Fruit fly (Drosophila melanogaster) whole organism, pupa: Measurements from ENCODE around the gene Crk.

Experiments used
- CG10348 ChIP-seq: fragments of 200-800 bp; sonication (Bioruptor generic); IDR thresholded peaks from 2 replicates; pipeline ENCODE4 v1.3.6; 2022; ENCODE audit warnings: missing biosample characterization, missing genetic modification characterization
- CG12605 ChIP-seq: fragments of 200-800 bp; sonication (Bioruptor generic); IDR thresholded peaks from 2 replicates; pipeline ENCODE4 v1.3.6; 2022; ENCODE audit warnings: missing biosample characterization, missing genetic modification characterization
- CG13204 ChIP-seq: fragments of 200-800 bp; sonication (Bioruptor generic); optimal IDR thresholded peaks from 2 replicates; lab custom pipeline; 2018; ENCODE audit warnings: missing biosample characterization, mild to moderate bottlenecking, missing genetic modification characterization, moderate library complexity
- CG14655 ChIP-seq: fragments of 200-800 bp; sonication (Bioruptor generic); optimal IDR thresholded peaks from 3 replicates; lab custom pipeline; 2017; ENCODE audit warnings: mild to moderate bottlenecking, missing biosample characterization, missing genetic modification reagents, missing genetic modification characterization
- CG15710 ChIP-seq: fragments of 200-800 bp; sonication (Bioruptor generic); optimal IDR thresholded peaks from 2 replicates; lab custom pipeline; 2018; ENCODE audit warnings: missing biosample characterization, mild to moderate bottlenecking, missing genetic modification characterization, moderate library complexity
- CG17806 ChIP-seq: fragments of 200-800 bp; sonication (Bioruptor generic); optimal IDR thresholded peaks from 2 replicates; lab custom pipeline; 2018; ENCODE audit warnings: missing biosample characterization, mild to moderate bottlenecking, missing genetic modification characterization, moderate library complexity
- CG32121 ChIP-seq: fragments of 200-800 bp; sonication (Bioruptor generic); IDR thresholded peaks from 2 replicates; pipeline ENCODE4 v1.3.6; 2022; ENCODE audit warnings: missing biosample characterization, missing genetic modification characterization
- CG34367 ChIP-seq: fragments of 200-800 bp; sonication (Bioruptor generic); optimal IDR thresholded peaks from 2 replicates; lab custom pipeline; 2018; ENCODE audit warnings: missing biosample characterization, mild to moderate bottlenecking, missing genetic modification characterization
- CG4496 ChIP-seq: fragments of 200-800 bp; sonication (Bioruptor generic); IDR thresholded peaks from 3 replicates; pipeline ENCODE4 v1.3.6; 2022; ENCODE audit warnings: missing biosample characterization, missing genetic modification characterization
- CG8159 ChIP-seq: fragments of 200-800 bp; sonication (Bioruptor generic); optimal IDR thresholded peaks from 3 replicates; lab custom pipeline; 2018; ENCODE audit warnings: missing biosample characterization, mild to moderate bottlenecking, missing genetic modification characterization, moderate library complexity
- CG8301 ChIP-seq: fragments of 200-800 bp; sonication (Bioruptor generic); optimal IDR thresholded peaks from 2 replicates; lab custom pipeline; 2018; ENCODE audit warnings: missing biosample characterization, mild to moderate bottlenecking, missing genetic modification characterization
- CG9948 ChIP-seq: fragments of 200-800 bp; sonication (Bioruptor generic); optimal IDR thresholded peaks from 2 replicates; lab custom pipeline; 2018; ENCODE audit warnings: missing biosample characterization, mild to moderate bottlenecking, missing genetic modification characterization, moderate library complexity
- D1 ChIP-seq: fragments of 200-800 bp; sonication (Bioruptor generic); optimal IDR thresholded peaks from 2 replicates; lab custom pipeline; 2018; ENCODE audit warnings: missing biosample characterization, mild to moderate bottlenecking, missing genetic modification characterization, moderate library complexity
- EcR ChIP-seq: fragments of 200-800 bp; sonication (Bioruptor generic); optimal IDR thresholded peaks from 3 replicates; lab custom pipeline; 2019; ENCODE audit warnings: missing biosample characterization, missing genetic modification characterization, mild to moderate bottlenecking, moderate library complexity, missing genetic modification reagents
- Ets98B ChIP-seq: fragments of 200-800 bp; sonication (Bioruptor generic); IDR thresholded peaks from 2 replicates; pipeline ENCODE4 v1.3.6; 2022; ENCODE audit warnings: missing biosample characterization, missing genetic modification characterization
- Pif1A ChIP-seq: fragments of 200-800 bp; sonication (Bioruptor generic); optimal IDR thresholded peaks from 3 replicates; lab custom pipeline; 2016; ENCODE audit warnings: missing biosample characterization, missing genetic modification characterization
- Pif1B ChIP-seq: fragments of 200-800 bp; sonication (Bioruptor generic); optimal IDR thresholded peaks from 3 replicates; lab custom pipeline; 2016; ENCODE audit warnings: missing biosample characterization, missing genetic modification characterization
- Snoo ChIP-seq: fragments of 200-800 bp; sonication (Bioruptor generic); optimal IDR thresholded peaks from 3 replicates; lab custom pipeline; 2017; ENCODE audit warnings: missing biosample characterization, mild to moderate bottlenecking, missing genetic modification characterization, inconsistent platforms
- fd96Ca ChIP-seq: fragments of 200-800 bp; sonication (Bioruptor generic); IDR thresholded peaks from 3 replicates; pipeline ENCODE4 v1.3.6; 2022; ENCODE audit warnings: missing biosample characterization, missing genetic modification characterization
- gl ChIP-seq: fragments of 200-800 bp; sonication (Bioruptor generic); optimal IDR thresholded peaks from 2 replicates; lab custom pipeline; 2018; ENCODE audit warnings: missing biosample characterization, mild to moderate bottlenecking, missing genetic modification characterization
- rn ChIP-seq: fragments of 200-800 bp; sonication (Bioruptor generic); IDR thresholded peaks from 2 replicates; pipeline ENCODE4 v1.3.6; 2022; ENCODE audit warnings: missing biosample characterization, missing genetic modification characterization

Gene Crk

dm6 chr4:225824-226223 lies 15.8 kb downstream of the Crk start:
- TF ChIP-seq Pif1B (no peak), CG10348 (GFP tag; lab: Robert Waterston, UW) (no peak), Ets98B (GFP tag; lab: Robert Waterston, UW) (no peak), EcR (GFP tag; lab: Kevin White, UChicago) (no peak), fd96Ca (no peak), CG32121 (GFP tag; lab: Robert Waterston, UW) (no peak), rn (GFP tag; lab: Robert Waterston, UW) (no peak), CG4496 (GFP tag; lab: Robert Waterston, UW) (no peak), CG15710 (tag; lab: Kevin White, UChicago) (no peak), CG8301 (tag; lab: Kevin White, UChicago) (no peak), Snoo (tag; lab: Kevin White, UChicago) (peak; percentile 5), CG13204 (GFP tag; lab: Kevin White, UChicago) (no peak), CG14655 (GFP tag; lab: Kevin White, UChicago) (no peak), gl (tag; lab: Kevin White, UChicago) (peak; percentile 16), CG12605 (no peak), CG34367 (tag; lab: Kevin White, UChicago) (no peak), D1 (no peak), CG8159 (tag; lab: Kevin White, UChicago) (no peak), CG17806 (tag; lab: Kevin White, UChicago) (no peak), CG9948 (tag; lab: Kevin White, UChicago) (no peak), Pif1A (peak; percentile 6)

DNA sequence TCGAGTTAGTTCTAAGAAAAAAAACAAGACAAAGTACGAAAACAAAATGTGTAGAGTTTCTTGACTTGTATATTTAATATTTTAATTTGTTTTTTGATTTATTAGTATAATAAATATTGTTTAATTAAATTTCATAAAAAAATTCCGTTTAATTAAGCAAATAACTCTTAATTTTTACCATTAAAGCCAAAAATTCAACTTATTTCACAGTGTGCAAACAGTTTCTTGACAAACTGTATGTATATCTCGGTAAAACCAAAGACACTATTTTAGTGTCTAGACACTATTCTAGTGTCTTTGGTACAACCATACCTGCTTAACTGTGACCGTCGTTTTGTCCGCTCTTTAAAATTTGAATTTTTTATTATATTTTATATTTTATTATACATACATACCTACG lies 16.7 kb downstream of the Crk start:
- TF ChIP-seq gl (tag; lab: Kevin White, UChicago) (no peak), CG10348 (GFP tag; lab: Robert Waterston, UW) (no peak), CG9948 (tag; lab: Kevin White, UChicago) (no peak)

DNA sequence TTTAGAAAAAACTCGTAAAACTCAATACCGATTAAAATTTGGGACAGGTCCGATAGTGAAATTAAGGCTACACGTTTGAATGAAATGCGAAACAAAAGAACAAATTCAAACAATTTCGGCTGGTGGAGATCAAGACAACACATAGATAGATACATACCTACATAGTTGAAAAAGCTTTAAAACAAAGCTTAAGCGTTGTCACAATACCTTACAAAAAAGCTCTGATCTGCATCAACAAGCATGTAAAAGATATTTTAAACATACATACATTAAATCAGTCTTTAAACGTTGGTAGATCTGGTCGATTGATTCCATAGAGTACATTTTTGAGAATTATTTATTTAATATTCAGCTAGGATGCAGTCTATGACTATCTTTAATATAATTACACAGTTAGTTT lies 17.6 kb downstream of the Crk start, which contains the start of the genes CG31999 and yellow-h:
Gene CG31999 (minus strand): TSS at position 101 of the 400 bp plus-strand sequence.
Gene yellow-h (plus strand): TSS at position 275 of the 400 bp plus-strand sequence.
- no peak for TF ChIP-seq rn (GFP tag; lab: Robert Waterston, UW)
- no peak for TF ChIP-seq CG17806 (tag; lab: Kevin White, UChicago)
- no peak for TF ChIP-seq CG12605
- TF ChIP-seq Snoo (tag; lab: Kevin White, UChicago): no peak
- no peak for TF ChIP-seq gl (tag; lab: Kevin White, UChicago)
- TF ChIP-seq Ets98B (GFP tag; lab: Robert Waterston, UW): no peak
- no peak for TF ChIP-seq D1

DNA sequence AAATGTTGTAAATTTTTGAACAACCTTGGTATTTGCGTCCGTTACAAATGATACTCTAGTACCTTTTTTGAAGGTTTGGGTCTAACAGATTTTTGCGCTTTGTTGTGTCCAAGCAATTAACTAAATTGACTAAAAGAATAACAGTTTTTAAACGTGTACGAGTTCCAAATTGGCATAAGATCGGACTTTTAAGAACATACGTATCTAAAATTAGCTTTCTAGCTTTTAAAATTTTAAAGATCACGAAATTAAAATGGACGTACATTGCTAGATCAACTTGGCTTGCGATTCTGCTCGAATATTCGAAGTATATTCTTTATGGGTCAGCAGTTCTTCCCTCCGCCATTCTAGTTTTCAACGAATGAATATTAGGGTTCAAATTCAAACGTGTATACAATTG lies 20.4 kb downstream of the Crk start, which contains the start of gene CG1674:
Gene CG1674 (plus strand): TSS at position 301 of the 400 bp plus-strand sequence.
- no peak for TF ChIP-seq Pif1A
- no peak for TF ChIP-seq CG32121 (GFP tag; lab: Robert Waterston, UW)
- no peak for TF ChIP-seq CG9948 (tag; lab: Kevin White, UChicago)
- no peak for TF ChIP-seq CG15710 (tag; lab: Kevin White, UChicago)
- no peak for TF ChIP-seq CG34367 (tag; lab: Kevin White, UChicago)
- no peak for TF ChIP-seq CG12605
- TF ChIP-seq CG17806 (tag; lab: Kevin White, UChicago): no peak
- TF ChIP-seq rn (GFP tag; lab: Robert Waterston, UW): no peak
- no peak for TF ChIP-seq CG14655 (GFP tag; lab: Kevin White, UChicago)
- TF ChIP-seq CG10348 (GFP tag; lab: Robert Waterston, UW): no peak
- TF ChIP-seq CG8159 (tag; lab: Kevin White, UChicago): no peak
- TF ChIP-seq CG13204 (GFP tag; lab: Kevin White, UChicago): no peak
- TF ChIP-seq CG4496 (GFP tag; lab: Robert Waterston, UW): no peak
- TF ChIP-seq gl (tag; lab: Kevin White, UChicago): no peak
- no peak for TF ChIP-seq D1
- no peak for TF ChIP-seq Pif1B
- no peak for TF ChIP-seq Snoo (tag; lab: Kevin White, UChicago)
- no peak for TF ChIP-seq fd96Ca
- TF ChIP-seq CG8301 (tag; lab: Kevin White, UChicago): no peak

dm6 chr4:231185-231584 lies 21.2 kb downstream of the Crk start:
- no peak for TF ChIP-seq CG4496 (GFP tag; lab: Robert Waterston, UW)
- TF ChIP-seq CG9948 (tag; lab: Kevin White, UChicago): no peak
- TF ChIP-seq CG8301 (tag; lab: Kevin White, UChicago): no peak
- TF ChIP-seq CG15710 (tag; lab: Kevin White, UChicago): no peak
- TF ChIP-seq CG10348 (GFP tag; lab: Robert Waterston, UW): no peak
- no peak for TF ChIP-seq EcR (GFP tag; lab: Kevin White, UChicago)
- no peak for TF ChIP-seq CG8159 (tag; lab: Kevin White, UChicago)
- TF ChIP-seq CG14655 (GFP tag; lab: Kevin White, UChicago): no peak
- no peak for TF ChIP-seq fd96Ca
- TF ChIP-seq rn (GFP tag; lab: Robert Waterston, UW): no peak
- TF ChIP-seq CG17806 (tag; lab: Kevin White, UChicago): no peak

- no peak for TF ChIP-seq Pif1A
- TF ChIP-seq CG9948 (tag; lab: Kevin White, UChicago): no peak
- no peak for TF ChIP-seq CG13204 (GFP tag; lab: Kevin White, UChicago)
- no peak for TF ChIP-seq Pif1B
- TF ChIP-seq gl (tag; lab: Kevin White, UChicago): no peak
- TF ChIP-seq CG32121 (GFP tag; lab: Robert Waterston, UW): no peak
- no peak for TF ChIP-seq CG34367 (tag; lab: Kevin White, UChicago)
- TF ChIP-seq CG17806 (tag; lab: Kevin White, UChicago): no peak
- TF ChIP-seq rn (GFP tag; lab: Robert Waterston, UW): no peak
- TF ChIP-seq CG4496 (GFP tag; lab: Robert Waterston, UW): no peak
- no peak for TF ChIP-seq CG8301 (tag; lab: Kevin White, UChicago)
- no peak for TF ChIP-seq CG8159 (tag; lab: Kevin White, UChicago)
- TF ChIP-seq Ets98B (GFP tag; lab: Robert Waterston, UW): no peak
- TF ChIP-seq EcR (GFP tag; lab: Kevin White, UChicago): no peak
- TF ChIP-seq, all 21 proteins: peak for 0
These were observed 28.4 kb downstream of the Crk start for dm6 chr4:238400-238799.
